Worm (Caenorhabditis elegans): ENCODE measurements around the gene W06A7.4.

W06A7.4 gene

ce11 chrV:14831460-14832120 lies 7.4 kb downstream of the W06A7.4 start:
- TF ChIP-seq ama-1 (optimal IDR thresholded peaks at IDR 0.05) (no peak), lin-39 (tag; optimal IDR thresholded peaks at IDR 0.05) (peak; percentile 41), snpc-4 (tag; optimal IDR thresholded peaks at IDR 0.05) (no peak), mdl-1 (tag; optimal IDR thresholded peaks at IDR 0.05) (no peak), ceh-16 (tag; optimal IDR thresholded peaks at IDR 0.05) (no peak), egl-27 (tag; optimal IDR thresholded peaks at IDR 0.05) (no peak), elt-1 (tag; optimal IDR thresholded peaks at IDR 0.05) (peak; percentile 70), lsy-12 (tag; optimal IDR thresholded peaks at IDR 0.05) (no peak), eor-1 (tag; optimal IDR thresholded peaks at IDR 0.05) (no peak), nhr-25 (tag; optimal IDR thresholded peaks at IDR 0.05) (peak; percentile 8), unc-62 (GFP tag; optimal IDR thresholded peaks at IDR 0.05) (peak; percentile 31)

DNA sequence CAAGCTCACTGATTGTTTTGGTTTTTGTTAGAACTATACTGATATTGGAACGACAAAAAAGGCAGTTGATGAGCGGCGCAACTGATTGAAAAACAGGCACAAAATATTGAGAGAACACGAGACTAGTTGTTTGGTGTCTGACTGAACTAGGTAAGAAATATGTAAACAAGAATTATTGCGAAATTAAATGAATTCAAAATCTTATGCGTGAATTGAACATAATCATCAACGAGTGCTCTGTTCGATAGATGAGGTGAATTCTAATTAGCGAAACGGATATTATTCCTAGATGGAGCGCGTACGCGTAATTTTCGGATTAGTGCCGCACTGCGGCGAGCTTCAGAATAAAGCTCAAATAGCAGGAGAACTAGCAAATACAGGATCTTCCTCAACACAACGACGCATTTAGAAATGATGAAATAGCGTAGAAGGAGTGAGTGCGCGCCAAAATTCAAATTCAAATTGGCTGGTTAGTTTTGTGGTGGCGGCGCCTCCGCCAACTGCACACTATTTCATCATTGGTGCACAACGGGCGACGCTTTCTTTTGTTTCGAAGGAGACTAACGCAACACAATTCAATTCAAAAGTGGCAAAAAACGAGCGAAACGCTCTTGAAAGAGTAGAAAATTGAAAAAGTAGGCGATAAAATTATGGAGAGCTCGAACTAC lies 8.0 kb downstream of the W06A7.4 start:
- TF ChIP-seq tbx-2 (tag; optimal IDR thresholded peaks at IDR 0.05) (no peak), nfya-1 (tag; optimal IDR thresholded peaks at IDR 0.05; ENCODE audit: insufficient read depth) (no peak), pha-4 (tag; optimal IDR thresholded peaks at IDR 0.05) (peak; percentile 58), ceh-16 (tag; optimal IDR thresholded peaks at IDR 0.05) (no peak), mml-1 (tag; optimal IDR thresholded peaks at IDR 0.05) (no peak)

- TF ChIP-seq nhr-28 (tag; optimal IDR thresholded peaks at IDR 0.05) (no peak), fkh-2 (tag; optimal IDR thresholded peaks at IDR 0.05) (no peak), pha-4 (tag; optimal IDR thresholded peaks at IDR 0.05) (no peak), elt-1 (tag; optimal IDR thresholded peaks at IDR 0.05) (no peak), tbx-2 (tag; optimal IDR thresholded peaks at IDR 0.05) (no peak), eor-1 (tag; optimal IDR thresholded peaks at IDR 0.05) (no peak), ZK546.5 (tag; optimal IDR thresholded peaks at IDR 0.05) (no peak), ceh-9 (tag; optimal IDR thresholded peaks at IDR 0.05) (no peak)
Observed at ce11 chrV:14832789-14833187, 8.6 kb downstream of the W06A7.4 start.

- no peak for TF ChIP-seq ceh-28 (tag; optimal IDR thresholded peaks at IDR 0.05)
- TF ChIP-seq unc-62 (GFP tag; optimal IDR thresholded peaks at IDR 0.05) = no peak
- peak; percentile 50 for TF ChIP-seq mdl-1 (tag; optimal IDR thresholded peaks at IDR 0.05)
- peak; percentile 71 for TF ChIP-seq nfya-1 (tag; optimal IDR thresholded peaks at IDR 0.05; ENCODE audit: insufficient read depth)
- peak; percentile 70 for TF ChIP-seq hmg-11 (tag; optimal IDR thresholded peaks at IDR 0.05)
- no peak for TF ChIP-seq elt-2 (tag; optimal IDR thresholded peaks at IDR 0.05)
- TF ChIP-seq nhr-28 (tag; optimal IDR thresholded peaks at IDR 0.05) = no peak
- peak; percentile 84 for TF ChIP-seq lin-39 (tag; optimal IDR thresholded peaks at IDR 0.05)
Observed at ce11 chrV:14833219-14833618, 9.0 kb downstream of the W06A7.4 start.

DNA sequence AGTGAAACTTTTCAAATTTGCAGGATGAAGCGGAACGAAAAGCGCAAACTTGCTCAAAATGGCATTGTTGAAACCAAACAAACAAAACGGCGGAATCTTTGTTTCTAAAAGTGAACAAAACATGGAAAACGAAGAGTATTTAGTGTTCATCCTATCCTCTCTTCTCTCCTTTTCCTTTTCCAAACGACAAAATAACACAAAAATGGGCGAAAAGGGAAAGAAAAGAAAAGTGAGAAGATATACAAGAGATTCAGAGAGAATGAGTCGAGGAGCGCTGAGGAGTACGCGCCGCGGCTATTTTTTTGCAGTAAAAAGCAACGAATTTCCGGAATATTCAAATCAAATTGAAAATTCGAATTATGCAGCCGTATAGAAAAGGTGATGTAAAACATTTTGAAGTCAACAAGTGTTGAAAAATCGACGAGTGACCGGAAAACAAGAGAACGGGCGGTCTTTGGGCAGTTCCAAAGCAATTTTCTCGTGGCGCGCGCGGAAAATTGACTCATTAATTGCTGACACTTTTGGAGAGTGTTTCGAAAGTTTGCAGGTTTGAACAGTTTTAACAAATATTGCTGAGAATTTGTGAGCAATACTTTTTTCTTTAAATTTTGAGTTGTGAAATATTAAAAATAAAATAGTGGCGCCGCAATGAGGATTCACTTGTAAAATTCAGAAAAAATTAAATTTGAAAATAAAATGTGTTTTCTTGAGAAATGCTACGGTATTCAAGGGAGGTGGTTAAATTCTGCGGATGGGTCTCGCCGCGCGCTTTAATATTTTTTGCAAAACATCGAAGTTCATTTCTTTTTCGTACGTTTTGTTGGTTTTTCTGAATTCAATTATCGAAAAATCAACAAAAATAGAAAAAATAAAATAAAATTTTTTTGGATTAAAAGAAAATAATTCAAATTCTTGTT lies 11.1 kb downstream of the W06A7.4 start:
- TF ChIP-seq unc-62 (GFP tag; optimal IDR thresholded peaks at IDR 0.05) (no peak), ZK546.5 (tag; optimal IDR thresholded peaks at IDR 0.05) (no peak), eor-1 (tag; optimal IDR thresholded peaks at IDR 0.05) (no peak)

DNA sequence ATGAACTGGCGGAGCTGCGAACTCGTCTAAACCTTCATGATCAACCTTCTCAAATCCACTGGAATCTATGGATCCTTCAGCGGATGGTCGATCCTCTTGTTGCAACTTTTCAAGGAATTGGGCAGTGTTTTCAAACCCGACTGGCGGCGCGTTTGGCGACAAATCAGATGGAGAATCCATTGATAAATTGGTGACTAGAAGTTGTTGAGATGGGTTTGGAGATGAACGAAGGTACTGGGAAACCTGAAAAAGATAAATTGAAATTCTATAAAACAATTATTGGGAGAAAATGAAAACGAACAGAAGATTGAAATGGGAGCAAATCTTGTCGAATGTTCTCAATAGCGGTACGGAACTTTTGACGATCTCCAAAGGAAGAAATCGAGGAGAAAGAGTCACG lies 13.9 kb downstream of the W06A7.4 start:
- TF ChIP-seq nfya-1 (tag; optimal IDR thresholded peaks at IDR 0.05; ENCODE audit: insufficient read depth) (no peak), nhr-23 (tag; optimal IDR thresholded peaks at IDR 0.05) (no peak), snpc-4 (tag; optimal IDR thresholded peaks at IDR 0.05) (no peak), ztf-4 (tag; optimal IDR thresholded peaks at IDR 0.05) (no peak), mml-1 (tag; optimal IDR thresholded peaks at IDR 0.05) (no peak), nhr-77 (tag; optimal IDR thresholded peaks at IDR 0.05) (no peak), ceh-16 (tag; optimal IDR thresholded peaks at IDR 0.05) (no peak), elt-2 (tag; optimal IDR thresholded peaks at IDR 0.05) (no peak), fkh-10 (GFP tag; optimal IDR thresholded peaks at IDR 0.05) (no peak), ZK546.5 (tag; optimal IDR thresholded peaks at IDR 0.05) (no peak), hmg-11 (tag; optimal IDR thresholded peaks at IDR 0.05) (no peak), pqm-1 (tag; optimal IDR thresholded peaks at IDR 0.05) (no peak), lsy-12 (tag; optimal IDR thresholded peaks at IDR 0.05) (no peak), jun-1 (tag; optimal IDR thresholded peaks at IDR 0.05) (no peak), skn-1 (tag; optimal IDR thresholded peaks at IDR 0.05) (no peak), unc-62 (GFP tag; optimal IDR thresholded peaks at IDR 0.05) (no peak), fkh-2 (tag; optimal IDR thresholded peaks at IDR 0.05) (no peak), egl-5 (tag; optimal IDR thresholded peaks at IDR 0.05) (no peak), lin-15B (tag; optimal IDR thresholded peaks at IDR 0.05) (no peak)

All from whole organism, L3 larva.